Fruit fly (Drosophila melanogaster): ENCODE results near the gene CG7368.
A peak's percentile ranks its signal among the peaks of the same experiment; 100 is the strongest.
"Not testable (repeated sequence)": the region's sequence is repeated elsewhere in the genome, so short reads cannot be mapped to it uniquely, and the experiment has no call there.

Gene CG7368

DNA sequence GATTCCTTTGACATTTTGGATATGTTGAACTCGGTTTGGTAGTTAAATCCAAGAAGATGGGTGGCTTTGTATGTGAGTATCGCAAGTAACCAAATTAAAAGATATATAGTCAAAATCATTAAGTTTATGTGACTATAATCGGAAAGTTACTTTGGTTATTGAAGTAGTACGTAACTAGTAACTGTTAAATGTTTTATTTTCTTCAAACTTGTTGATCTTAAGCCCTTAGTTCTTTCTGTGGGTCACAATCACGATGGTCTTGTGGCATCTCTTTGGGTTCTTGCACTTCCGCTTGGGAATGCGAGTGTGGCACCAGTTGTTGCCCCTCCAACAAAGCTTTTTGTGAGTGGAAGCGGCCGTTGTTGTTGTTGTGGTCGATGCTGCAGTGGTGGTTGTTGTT, 20.1 kb upstream of the CG7368 start, which contains the start of gene CG33489:
Gene CG33489, minus strand, starts transcription at position 101 of the 400 bp plus-strand sequence.
- TF ChIP-seq CG4328, CG6765, sqz (GFP tag; optimal IDR thresholded peaks at IDR 0.05): not testable (repeated sequence)

- TF ChIP-seq CG13296 (GFP tag; optimal IDR thresholded peaks at IDR 0.05), result peak; percentile 2
- TF ChIP-seq CG18599 (GFP tag; optimal IDR thresholded peaks at IDR 0.05), result peak; percentile 31
- peak; percentile 50 for TF ChIP-seq lab (GFP tag; optimal IDR thresholded peaks at IDR 0.05)
- TF ChIP-seq CG15269 (tag; optimal IDR thresholded peaks at IDR 0.05), result peak; percentile 7
- peak; percentile 31 for TF ChIP-seq CG3281 (GFP tag; optimal IDR thresholded peaks at IDR 0.05)
- peak; percentile 41 for TF ChIP-seq Hmr (GFP tag; optimal IDR thresholded peaks at IDR 0.05)
- TF ChIP-seq caup (GFP tag; optimal IDR thresholded peaks at IDR 0.05; ENCODE audit: severe bottlenecking), result peak; percentile 16
- peak; percentile 13 for TF ChIP-seq CG2120 (GFP tag; optimal IDR thresholded peaks at IDR 0.05)
- peak; percentile 40 for TF ChIP-seq CG15514 (GFP tag; optimal IDR thresholded peaks at IDR 0.05)
- no peak for TF ChIP-seq CG7745 (tag; optimal IDR thresholded peaks at IDR 0.05)
- TF ChIP-seq CG30431 (GFP tag; optimal IDR thresholded peaks at IDR 0.05), result no peak
- TF ChIP-seq chif (GFP tag; optimal IDR thresholded peaks at IDR 0.05), result no peak
- no peak for TF ChIP-seq Side (GFP tag; optimal IDR thresholded peaks at IDR 0.05)
- TF ChIP-seq B-H1 (GFP tag; IDR thresholded peaks at IDR 0.05), result no peak
- TF ChIP-seq CG2889 (GFP tag; IDR thresholded peaks at IDR 0.05), result no peak
- TF ChIP-seq CG6765 (GFP tag; optimal IDR thresholded peaks at IDR 0.05), result peak; percentile 31
- peak; percentile 12 for TF ChIP-seq sens (GFP tag)
- no peak for TF ChIP-seq Dip2 (GFP tag; IDR thresholded peaks at IDR 0.05)
- TF ChIP-seq fd3F (GFP tag; optimal IDR thresholded peaks at IDR 0.05), result peak; percentile 24
- TF ChIP-seq Meics (GFP tag; optimal IDR thresholded peaks at IDR 0.05), result peak; percentile 31
Measured at dm6 chr3L:11577395-11577794, 19.6 kb upstream of the CG7368 start, which contains the start of gene CG33271. Gene CG33271, minus strand, starts transcription at chr3L:11577495.

DNA sequence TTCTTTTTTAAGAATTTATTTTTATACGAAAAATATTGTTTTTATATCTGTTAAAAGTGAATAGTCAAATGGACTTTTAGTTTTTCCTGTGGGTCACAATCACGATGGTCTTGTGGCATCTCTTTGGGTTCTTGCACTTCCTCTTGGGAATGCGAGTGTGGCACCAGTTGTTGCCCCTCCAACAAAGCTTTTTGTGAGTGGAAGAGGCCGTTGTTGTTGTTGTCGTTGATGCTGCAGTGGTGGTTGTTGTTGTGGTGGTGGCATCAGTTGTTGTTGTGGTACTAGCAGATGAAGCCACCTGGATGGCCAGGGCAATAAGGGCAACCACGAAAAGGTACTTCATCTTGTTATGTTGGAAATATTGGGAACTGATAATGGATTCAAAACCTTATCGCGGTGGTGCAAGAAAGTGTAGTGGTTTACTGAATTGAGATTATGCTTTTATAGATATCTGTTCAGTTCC, 18.8 kb upstream of the CG7368 start, which contains the start of gene CG33270:
Gene CG33270, minus strand, starts transcription at position 413 of the 463 bp plus-strand sequence.
- TF ChIP-seq Mrtf (GFP tag; IDR thresholded peaks at IDR 0.05), result peak; percentile 54; the same call in 1 of the 3 replicates
- TF ChIP-seq YL-1 (GFP tag; optimal IDR thresholded peaks at IDR 0.05), result no peak
- no peak for TF ChIP-seq lab (GFP tag; optimal IDR thresholded peaks at IDR 0.05)
- TF ChIP-seq dmrt99B (tag; optimal IDR thresholded peaks at IDR 0.05), result no peak
- TF ChIP-seq CG4360 (GFP tag; IDR thresholded peaks at IDR 0.05), result peak; percentile 67

- no peak for TF ChIP-seq CG10654 (GFP tag; optimal IDR thresholded peaks at IDR 0.05)
- TF ChIP-seq CG12391 (tag; optimal IDR thresholded peaks at IDR 0.05), result no peak
- no peak for TF ChIP-seq chn (GFP tag; optimal IDR thresholded peaks at IDR 0.05)
- TF ChIP-seq Ptx1 (GFP tag; IDR thresholded peaks at IDR 0.05), result no peak
- TF ChIP-seq CTCF (GFP tag; optimal IDR thresholded peaks at IDR 0.05), result peak; percentile 74
- no peak for TF ChIP-seq CG8089 (GFP tag; optimal IDR thresholded peaks at IDR 0.05)
- TF ChIP-seq CG4730 (GFP tag; IDR thresholded peaks at IDR 0.05), result no peak
Measured at dm6 chr3L:11578847-11579246, 18.2 kb upstream of the CG7368 start.

dm6 chr3L:11579919-11580318, 17.1 kb upstream of the CG7368 start, which contains the start of gene CG43390:
Gene CG43390, minus strand, starts transcription at chr3L:11579950.
- TF ChIP-seq CG9437 (GFP tag; optimal IDR thresholded peaks at IDR 0.05) (no peak), Side (GFP tag; optimal IDR thresholded peaks at IDR 0.05) (no peak), Dip3 (GFP tag; optimal IDR thresholded peaks at IDR 0.05) (no peak), CrebB (tag; optimal IDR thresholded peaks at IDR 0.05) (peak; percentile 73), CoRest (tag; optimal IDR thresholded peaks at IDR 0.05) (peak; percentile 39), nom (GFP tag; optimal IDR thresholded peaks at IDR 0.05) (no peak), CG1024 (GFP tag; IDR thresholded peaks at IDR 0.05) (no peak), dm (GFP tag; optimal IDR thresholded peaks at IDR 0.05) (no peak), tll (GFP tag; optimal IDR thresholded peaks at IDR 0.05) (no peak), p53 (GFP tag; optimal IDR thresholded peaks at IDR 0.05) (no peak), so (GFP tag; IDR thresholded peaks at IDR 0.05) (no peak), NfI (GFP tag; optimal IDR thresholded peaks at IDR 0.05) (no peak), CG11695 (GFP tag; IDR thresholded peaks at IDR 0.05) (peak; percentile 75), Hmx (GFP tag; optimal IDR thresholded peaks at IDR 0.05) (no peak)

All from whole organism, embryonic.